Fruit fly (Drosophila melanogaster) whole organism, prepupa: Measurements from ENCODE around the gene robl37BC.
A peak's percentile ranks its signal among the peaks of the same experiment; 100 is the strongest.

ENCODE experiments used
- CG15336 ChIP-seq: fragments of 200-800 bp; sonication (Bioruptor generic); IDR thresholded peaks from 2 replicates; pipeline ENCODE4 v1.3.6; 2022; ENCODE audit warnings: missing biosample characterization, missing genetic modification characterization
- CG34406 ChIP-seq: fragments of 200-800 bp; sonication (Bioruptor generic); optimal IDR thresholded peaks from 3 replicates; lab custom pipeline; 2016; ENCODE audit warnings: missing biosample characterization, missing genetic modification characterization
- CG4318 ChIP-seq: fragments of 200-800 bp; sonication (Bioruptor generic); optimal IDR thresholded peaks from 3 replicates; lab custom pipeline; 2017; ENCODE audit warnings: missing biosample characterization, mild to moderate bottlenecking, missing genetic modification characterization
- CG8632 ChIP-seq: fragments of 200-800 bp; sonication (Bioruptor generic); optimal IDR thresholded peaks from 3 replicates; lab custom pipeline; 2016; ENCODE audit warnings: missing biosample characterization, missing genetic modification characterization
- Hr39 ChIP-seq: fragments of 200-800 bp; sonication (Bioruptor generic); optimal IDR thresholded peaks from 2 replicates; lab custom pipeline; 2016; ENCODE audit warnings: missing biosample characterization, missing genetic modification characterization
- Sox14 ChIP-seq: fragments of 200-800 bp; sonication (Bioruptor generic); optimal IDR thresholded peaks from 3 replicates; lab custom pipeline; 2016; ENCODE audit warnings: missing biosample characterization, missing genetic modification characterization
- fd59A ChIP-seq: fragments of 200-800 bp; sonication (Bioruptor generic); optimal IDR thresholded peaks from 2 replicates; lab custom pipeline; 2017; ENCODE audit warnings: missing biosample characterization, mild to moderate bottlenecking, missing genetic modification characterization, missing genetic modification reagents
- fd85E ChIP-seq: fragments of 200-800 bp; sonication (Bioruptor generic); optimal IDR thresholded peaks from 3 replicates; lab custom pipeline; 2016; ENCODE audit warnings: missing biosample characterization, missing genetic modification characterization
- ss ChIP-seq, 2 experiments: fragments of 200-800 bp; sonication (Bioruptor generic); optimal IDR thresholded peaks; 2 replicates in 1 of 2; 3 replicates in 1 of 2; lab custom pipeline; 2017 to 2018; ENCODE audit warnings: mild to moderate bottlenecking in 2 of 2, missing biosample characterization in 2 of 2, missing genetic modification characterization in 2 of 2, moderate library complexity in 1 of 2
- svp ChIP-seq: fragments of 200-800 bp; sonication (Bioruptor generic); peaks from one replicate; lab custom pipeline; 2016; ENCODE audit warnings: missing biosample characterization, missing genetic modification characterization

dm6 chr2L:18965367-18966213 is 45.1 kb upstream of the robl37BC start:
- TF ChIP-seq CG15336 (GFP tag; lab: Robert Waterston, UW) = peak; percentile 31; the same call in 1 of the 2 replicates
- no peak for TF ChIP-seq fd59A (GFP tag; lab: Kevin White, UChicago)
- TF ChIP-seq fd85E (GFP tag; lab: Kevin White, UChicago) = no peak
- no peak for TF ChIP-seq ss (GFP tag; optimal IDR thresholded peaks at IDR 0.05; lab: Kevin White, UChicago)
- TF ChIP-seq CG34406 (GFP tag; lab: Kevin White, UChicago) = no peak
- TF ChIP-seq svp (GFP tag; lab: Kevin White, UChicago) = peak; percentile 65
- no peak for TF ChIP-seq CG8632 (GFP tag; lab: Kevin White, UChicago)
- TF ChIP-seq Sox14 (GFP tag; lab: Kevin White, UChicago) = no peak
- no peak for TF ChIP-seq CG4318 (GFP tag; lab: Kevin White, UChicago)
- no peak for TF ChIP-seq Hr39 (GFP tag; lab: Kevin White, UChicago)
